Fruit fly (Drosophila melanogaster) whole organism, embryonic: ENCODE results near the gene CG46307.

Source experiments
- CG10565 ChIP-seq: fragments of 200-800 bp; sonication (Bioruptor generic); optimal IDR thresholded peaks from 3 replicates; lab custom pipeline; 2016; ENCODE audit warnings: missing biosample characterization, mild to moderate bottlenecking, missing genetic modification characterization
- CG11398 ChIP-seq: fragments of 200-800 bp; sonication (Bioruptor generic); optimal IDR thresholded peaks from 2 replicates; lab custom pipeline; 2016; ENCODE audit warnings: missing biosample characterization, missing genetic modification characterization
- CG11456 ChIP-seq: fragments of 200-800 bp; sonication (Bioruptor generic); IDR thresholded peaks from 3 replicates; pipeline ENCODE4 v1.3.6; 2022; ENCODE audit warnings: missing biosample characterization, missing genetic modification characterization
- CG11560 ChIP-seq: fragments of 200-800 bp; sonication (Bioruptor generic); IDR thresholded peaks from 3 replicates; pipeline ENCODE4 v1.3.6; 2022; ENCODE audit warnings: missing biosample characterization, missing genetic modification characterization
- CG15269 ChIP-seq: fragments of 200-800 bp; sonication (Bioruptor generic); optimal IDR thresholded peaks from 2 replicates; lab custom pipeline; 2018; ENCODE audit warnings: missing biosample characterization, mild to moderate bottlenecking, missing genetic modification characterization, moderate library complexity
- CG3995 ChIP-seq: fragments of 200-800 bp; sonication (Bioruptor generic); optimal IDR thresholded peaks from 3 replicates; lab custom pipeline; 2016; ENCODE audit warnings: missing biosample characterization, missing genetic modification characterization
- CG7271 ChIP-seq: fragments of 200-800 bp; sonication (Bioruptor generic); optimal IDR thresholded peaks from 2 replicates; lab custom pipeline; 2018; ENCODE audit warnings: missing biosample characterization, mild to moderate bottlenecking, missing genetic modification characterization, moderate library complexity
- grn ChIP-seq: fragments of 200-800 bp; sonication (Bioruptor generic); optimal IDR thresholded peaks from 3 replicates; lab custom pipeline; 2017; ENCODE audit warnings: missing biosample characterization, missing genetic modification characterization
- usp ChIP-seq: fragments of >200 bp; optimal IDR thresholded peaks from 2 replicates; lab custom pipeline; 2017; ENCODE audit warnings: missing biosample characterization, missing genetic modification characterization

DNA sequence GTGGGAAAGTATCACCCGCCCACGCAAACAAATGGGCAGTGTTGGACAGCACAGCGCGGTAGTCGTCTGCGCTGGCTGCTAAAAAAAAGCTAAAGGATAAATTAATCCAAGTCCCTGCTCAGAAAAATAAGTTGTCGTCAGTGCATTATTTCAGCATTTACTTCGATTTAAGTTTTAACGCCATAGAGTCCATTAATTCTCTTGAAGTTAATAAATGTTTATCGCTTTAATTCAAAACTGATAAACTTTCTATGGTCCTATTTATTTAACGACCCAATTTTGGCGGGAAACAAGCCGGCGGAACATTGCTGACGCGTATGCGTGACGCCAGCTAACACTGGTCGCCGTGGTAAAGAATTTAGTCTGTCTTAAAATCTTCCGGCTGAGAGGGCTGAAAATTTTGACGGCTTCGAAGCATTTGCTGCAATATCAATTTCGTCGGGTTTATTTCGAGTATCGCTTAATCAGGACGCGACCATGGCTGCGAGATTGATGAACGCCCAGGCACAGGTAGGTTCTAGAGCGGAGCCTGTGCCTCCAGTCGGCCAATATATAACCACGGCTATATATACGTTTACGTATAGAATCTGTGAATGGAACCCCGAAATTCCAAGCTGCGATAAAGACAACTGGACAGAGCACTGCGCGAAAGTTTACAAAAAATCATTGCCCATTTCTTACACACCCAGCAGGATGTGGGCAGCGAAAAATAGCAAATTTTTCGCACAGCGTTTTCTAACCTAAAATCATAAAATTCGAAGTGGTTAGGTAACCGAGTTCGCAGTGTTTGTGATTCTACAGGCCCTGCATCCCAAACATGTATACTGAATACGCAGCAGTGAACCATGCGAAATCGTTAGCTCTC, 64.2 kb downstream of the CG46307 start, which contains the start of the genes mAcon1, CG43345 and CG43346:
- TF ChIP-seq CG7271 (tag; lab: Kevin White, UChicago) = peak; percentile 8
- TF ChIP-seq CG15269 (tag; lab: Kevin White, UChicago) = no peak
- peak; percentile 16 for TF ChIP-seq CG10565 (GFP tag; lab: Kevin White, UChicago)
- TF ChIP-seq CG11398 (GFP tag; lab: Kevin White, UChicago) = peak; percentile 79
- TF ChIP-seq grn = no peak
- peak; percentile 46 for TF ChIP-seq CG3995
- TF ChIP-seq usp (GFP tag; lab: Kevin White, UChicago) = no peak
- TF ChIP-seq CG11560 (tag; lab: Robert Waterston, UW) = peak; percentile 55; the same call in 1 of the 3 replicates
- TF ChIP-seq CG11456 (GFP tag; lab: Robert Waterston, UW) = 0 out of 3 replicates have a peak, but pooled peaks have one; percentile 61
